Fruit fly (Drosophila melanogaster): ENCODE results near the gene CG8036.

CG8036 gene

dm6 chr3R:8669029-8669707 lies 1.5 kb downstream of the CG8036 start (continued):
- TF ChIP-seq CG11247 (GFP tag; IDR thresholded peaks at IDR 0.05) (peak; percentile 93), CG16863 (GFP tag; optimal IDR thresholded peaks at IDR 0.05) (peak; percentile 98), Gug (GFP tag; IDR thresholded peaks at IDR 0.05) (peak; percentile 92), HHEX (GFP tag; optimal IDR thresholded peaks at IDR 0.05) (peak; percentile 99), grn (GFP tag; optimal IDR thresholded peaks at IDR 0.05) (peak; percentile 86), CG18011 (GFP tag; optimal IDR thresholded peaks at IDR 0.05) (peak; percentile 90), Usf (GFP tag; optimal IDR thresholded peaks at IDR 0.05) (peak; percentile 96), CG13894 (tag; optimal IDR thresholded peaks at IDR 0.05) (peak; percentile 98), CG1647 (GFP tag; optimal IDR thresholded peaks at IDR 0.05) (peak; percentile 97), Drgx (GFP tag; IDR thresholded peaks at IDR 0.05) (peak; percentile 98), Hmx (GFP tag; optimal IDR thresholded peaks at IDR 0.05) (peak; percentile 93), HLH3B (GFP tag; IDR thresholded peaks at IDR 0.05) (peak; percentile 97), CG13624 (GFP tag; optimal IDR thresholded peaks at IDR 0.05) (peak; percentile 98), CG8359 (GFP tag; optimal IDR thresholded peaks at IDR 0.05; ENCODE audit: borderline replicate concordance) (peak; percentile 92), CG10267 (tag; optimal IDR thresholded peaks at IDR 0.05) (peak; percentile 97), CG2116 (GFP tag; optimal IDR thresholded peaks at IDR 0.05) (peak; percentile 91), CG17361 (GFP tag; IDR thresholded peaks at IDR 0.05) (peak; percentile 93), Poxn (GFP tag; IDR thresholded peaks at IDR 0.05) (peak; percentile 68), HmgD (GFP tag; optimal IDR thresholded peaks at IDR 0.05) (peak; percentile 95), Dip3 (GFP tag; optimal IDR thresholded peaks at IDR 0.05) (peak; percentile 97), Atf3 (GFP tag; optimal IDR thresholded peaks at IDR 0.05) (peak; percentile 92), Doc2 (GFP tag; IDR thresholded peaks at IDR 0.05) (peak; percentile 55; the same call in 1 of the 2 replicates), CG10209 (GFP tag; optimal IDR thresholded peaks at IDR 0.05) (peak; percentile 98), NC2α (GFP tag; optimal IDR thresholded peaks at IDR 0.05) (peak; percentile 97), Rfx (GFP tag; IDR thresholded peaks at IDR 0.05) (peak; percentile 97), CG15011 (GFP tag; optimal IDR thresholded peaks at IDR 0.05) (peak; percentile 98), seq (GFP tag; IDR thresholded peaks at IDR 0.05) (peak; percentile 99), h (optimal IDR thresholded peaks at IDR 0.05) (no peak), CG3281 (GFP tag; optimal IDR thresholded peaks at IDR 0.05) (peak; percentile 99), slbo (GFP tag; IDR thresholded peaks at IDR 0.05) (peak; percentile 96), otp (GFP tag; IDR thresholded peaks at IDR 0.05) (peak; percentile 97), bowl (GFP tag; IDR thresholded peaks at IDR 0.05) (peak; percentile 91), lilli (GFP tag; optimal IDR thresholded peaks at IDR 0.05) (peak; percentile 99), emc (GFP tag; optimal IDR thresholded peaks at IDR 0.05) (peak; percentile 92), H2.0 (GFP tag; IDR thresholded peaks at IDR 0.05) (peak; percentile 95), CG2199 (GFP tag; IDR thresholded peaks at IDR 0.05) (peak; percentile 96), Camta (GFP tag; optimal IDR thresholded peaks at IDR 0.05) (peak; percentile 96), ase (GFP tag; IDR thresholded peaks at IDR 0.05) (peak; percentile 96), Dp (GFP tag; optimal IDR thresholded peaks at IDR 0.05) (peak; percentile 38), CG11695 (GFP tag; IDR thresholded peaks at IDR 0.05) (peak; percentile 98), nerfin-2 (GFP tag; IDR thresholded peaks at IDR 0.05; ENCODE audit: partially characterized antibody) (peak; percentile 15; the same call in 1 of the 2 replicates), Xrp1 (GFP tag; IDR thresholded peaks at IDR 0.05) (peak; percentile 99), jing (GFP tag; optimal IDR thresholded peaks at IDR 0.05) (peak; percentile 94), Oli (tag; optimal IDR thresholded peaks at IDR 0.05) (peak; percentile 98), prd (optimal IDR thresholded peaks at IDR 0.05) (no peak), prd (GFP tag; IDR thresholded peaks at IDR 0.05) (peak; percentile 97), psq (GFP tag; optimal IDR thresholded peaks at IDR 0.05) (peak; percentile 88), CG17328 (GFP tag; IDR thresholded peaks at IDR 0.05) (peak; percentile 98), CG4424 (GFP tag; optimal IDR thresholded peaks at IDR 0.05) (peak; percentile 98), CG31365 (tag; optimal IDR thresholded peaks at IDR 0.05) (peak; percentile 92), Side (GFP tag; optimal IDR thresholded peaks at IDR 0.05) (peak; percentile 98)

Measured in whole organism, embryonic.